Worm (Caenorhabditis elegans): ENCODE results near the gene T28A8.8.

DNA sequence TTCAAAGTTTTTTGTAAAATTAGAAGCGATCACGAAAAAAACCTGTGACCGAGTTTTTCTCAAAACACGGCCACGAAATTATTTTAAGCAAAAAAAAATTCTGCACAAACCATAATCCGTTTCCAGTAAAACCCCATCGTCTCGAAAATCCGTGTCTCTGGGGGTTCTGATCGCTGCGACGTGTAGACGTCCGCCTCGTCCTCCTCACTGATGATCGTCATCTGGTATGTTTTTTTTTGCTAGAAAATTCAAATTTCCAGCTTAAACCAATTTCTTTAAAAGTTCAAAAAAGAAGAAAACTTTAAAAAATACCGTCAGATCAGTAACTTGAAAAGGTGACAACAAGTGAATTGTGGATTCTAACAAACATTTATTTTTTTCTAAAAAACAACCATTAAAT, 43.9 kb downstream of the T28A8.8 start, which contains the start of gene Y76A2B.4:
- TF ChIP-seq ceh-30 (tag; optimal IDR thresholded peaks at IDR 0.05) (no peak), fkh-10 (GFP tag; optimal IDR thresholded peaks at IDR 0.05) (no peak), pha-2 (tag; optimal IDR thresholded peaks at IDR 0.05) (no peak), nhr-11 (tag; optimal IDR thresholded peaks at IDR 0.05) (no peak), odd-2 (tag; optimal IDR thresholded peaks at IDR 0.05) (no peak), elt-2 (tag; optimal IDR thresholded peaks at IDR 0.05) (no peak), sox-4 (tag; optimal IDR thresholded peaks at IDR 0.05) (no peak)

Measured in whole organism, late embryonic.